Worm (Caenorhabditis elegans) whole organism, late embryonic: ENCODE data around the gene ctr-9.

Experiments
- C38D4.7 ChIP-seq: fragments of 200-800 bp; sonication (Bioruptor generic); optimal IDR thresholded peaks from 2 replicates; lab custom pipeline; 2018; ENCODE audit warnings: mild to moderate bottlenecking, missing genetic modification characterization, moderate library complexity, missing compliant biosample characterization
- F13H6.1 ChIP-seq: sonication (generic microtip); optimal IDR thresholded peaks from 2 replicates; lab custom pipeline; 2016; ENCODE audit warnings: missing genetic modification characterization, missing compliant biosample characterization
- K02D7.2 ChIP-seq: sonication (generic microtip); optimal IDR thresholded peaks from 2 replicates; lab custom pipeline; 2017; ENCODE audit warnings: mild to moderate bottlenecking, missing genetic modification characterization, missing compliant biosample characterization
- Y22D7AL.16 ChIP-seq: sonication (generic microtip); optimal IDR thresholded peaks from 2 replicates; lab custom pipeline; 2016; ENCODE audit warnings: missing genetic modification characterization, missing compliant biosample characterization
- ahr-1 ChIP-seq: sonication (generic microtip); optimal IDR thresholded peaks from 2 replicates; lab custom pipeline; 2016; ENCODE audit warnings: missing genetic modification characterization, missing compliant biosample characterization
- ceh-14 ChIP-seq: sonication (generic microtip); optimal IDR thresholded peaks from 2 replicates; lab custom pipeline; 2016; ENCODE audit warnings: missing genotype, missing genetic modification characterization, missing compliant biosample characterization
- ceh-18 ChIP-seq: sonication (generic microtip); optimal IDR thresholded peaks from 2 replicates; lab custom pipeline; 2016; ENCODE audit warnings: missing genetic modification characterization, missing compliant biosample characterization
- ceh-19 ChIP-seq: fragments of 200-800 bp; sonication (Bioruptor generic); optimal IDR thresholded peaks from 2 replicates; lab custom pipeline; 2018; ENCODE audit warnings: mild to moderate bottlenecking, missing genetic modification characterization, missing compliant biosample characterization
- ceh-22 ChIP-seq: sonication (generic microtip); optimal IDR thresholded peaks from 2 replicates; lab custom pipeline; 2017; ENCODE audit warnings: missing biosample characterization, missing genetic modification characterization
- ceh-31 ChIP-seq: sonication (generic microtip); optimal IDR thresholded peaks from 2 replicates; lab custom pipeline; 2016; ENCODE audit warnings: missing genetic modification characterization, missing compliant biosample characterization
- ceh-6 ChIP-seq: fragments of 200-800 bp; sonication (Bioruptor generic); optimal IDR thresholded peaks from 2 replicates; lab custom pipeline; 2018; ENCODE audit warnings: mild to moderate bottlenecking, missing genetic modification characterization, missing compliant biosample characterization
- dmd-4 ChIP-seq: sonication (generic microtip); optimal IDR thresholded peaks from 2 replicates; lab custom pipeline; 2016; ENCODE audit warnings: borderline replicate concordance, missing genetic modification characterization, missing compliant biosample characterization
- elt-2 ChIP-seq: sonication (generic microtip); optimal IDR thresholded peaks from 2 replicates; lab custom pipeline; 2016; ENCODE audit warnings: missing genetic modification reagents, missing genetic modification characterization, missing compliant biosample characterization
- ets-4 ChIP-seq: sonication (generic microtip); optimal IDR thresholded peaks from 2 replicates; lab custom pipeline; 2016; ENCODE audit warnings: missing genetic modification characterization, missing compliant biosample characterization
- eyg-1 ChIP-seq: sonication (generic microtip); optimal IDR thresholded peaks from 2 replicates; lab custom pipeline; 2016; ENCODE audit warnings: missing genotype, missing genetic modification characterization, missing compliant biosample characterization
- gmeb-2 ChIP-seq: sonication (generic microtip); optimal IDR thresholded peaks from 2 replicates; lab custom pipeline; 2016; ENCODE audit warnings: missing genetic modification characterization, inconsistent platforms, missing compliant biosample characterization
- hlh-6 ChIP-seq: sonication (generic microtip); optimal IDR thresholded peaks from 2 replicates; lab custom pipeline; 2016; ENCODE audit warnings: missing genotype, missing genetic modification characterization, missing compliant biosample characterization
- hlh-8 ChIP-seq: sonication (generic microtip); optimal IDR thresholded peaks from 2 replicates; lab custom pipeline; 2016; ENCODE audit warnings: missing genotype, missing genetic modification characterization, missing compliant biosample characterization
- lim-6 ChIP-seq: sonication (generic microtip); optimal IDR thresholded peaks from 2 replicates; lab custom pipeline; 2016; ENCODE audit warnings: missing genetic modification characterization, missing compliant biosample characterization
- mec-3 ChIP-seq: sonication (generic microtip); optimal IDR thresholded peaks from 2 replicates; lab custom pipeline; 2016; ENCODE audit warnings: borderline replicate concordance, missing genetic modification characterization, missing compliant biosample characterization
- nfya-1 ChIP-seq: sonication (generic microtip); optimal IDR thresholded peaks from 2 replicates; lab custom pipeline; 2017; ENCODE audit warnings: missing genetic modification characterization, mild to moderate bottlenecking, missing compliant biosample characterization, antibody characterized with exemption, moderate library complexity
- nhr-11 ChIP-seq: fragments of 150-350 bp; optimal IDR thresholded peaks from 2 replicates; lab custom pipeline; 2014; ENCODE audit warnings: missing biosample characterization, missing genetic modification characterization
- pag-3 ChIP-seq: sonication (generic microtip); optimal IDR thresholded peaks from 2 replicates; lab custom pipeline; 2016; ENCODE audit warnings: missing compliant biosample characterization, missing genetic modification characterization, borderline replicate concordance
- pat-9 ChIP-seq: fragments of 200-800 bp; sonication (Bioruptor generic); optimal IDR thresholded peaks from 2 replicates; lab custom pipeline; 2018; ENCODE audit warnings: mild to moderate bottlenecking, missing genetic modification characterization, moderate library complexity, missing compliant biosample characterization
- pha-2 ChIP-seq: sonication (generic microtip); optimal IDR thresholded peaks from 2 replicates; lab custom pipeline; 2017; ENCODE audit warnings: mild to moderate bottlenecking, missing genetic modification characterization, missing compliant biosample characterization
- pha-4 ChIP-seq: fragments of 150-350 bp; optimal IDR thresholded peaks from 2 replicates; lab custom pipeline; 2018; ENCODE audit warnings: missing biosample characterization, missing genetic modification reagents, missing genetic modification characterization
- ref-2 ChIP-seq: sonication (generic microtip); optimal IDR thresholded peaks from 2 replicates; lab custom pipeline; 2016; ENCODE audit warnings: missing genetic modification characterization, missing compliant biosample characterization
- rnt-1 ChIP-seq: sonication (generic microtip); optimal IDR thresholded peaks from 2 replicates; lab custom pipeline; 2016; ENCODE audit warnings: missing genetic modification characterization, missing compliant biosample characterization
- sdc-2 ChIP-seq: sonication (generic microtip); optimal IDR thresholded peaks from 2 replicates; lab custom pipeline; 2016; ENCODE audit warnings: missing genotype, missing genetic modification characterization, missing compliant biosample characterization
- sox-2 ChIP-seq: fragments of 200-800 bp; sonication (Bioruptor generic); IDR thresholded peaks from 2 replicates; pipeline ENCODE4 v1.3.6; 2022; ENCODE audit warnings: missing genetic modification reagents, missing genetic modification characterization, missing compliant biosample characterization
- unc-3 ChIP-seq, 2 experiments: fragments of 200-800 bp in 1 of 2; sonication (Bioruptor generic) in 1 of 2; sonication (generic microtip) in 1 of 2; conservative IDR thresholded peaks in 1 of 2; optimal IDR thresholded peaks in 1 of 2; 2 replicates each; pipeline versions ENCODE4 v1.3.6 to Lab custom; 2016 to 2022; ENCODE audit warnings: missing compliant biosample characterization in 2 of 2, missing genetic modification characterization in 2 of 2, missing genetic modification reagents in 1 of 2
- unc-86 ChIP-seq: sonication (generic microtip); optimal IDR thresholded peaks from 2 replicates; lab custom pipeline; 2016; ENCODE audit warnings: missing genetic modification characterization, missing compliant biosample characterization
- zip-5 ChIP-seq: sonication (generic microtip); optimal IDR thresholded peaks from 2 replicates; lab custom pipeline; 2016; ENCODE audit warnings: missing genetic modification characterization, missing compliant biosample characterization
- ztf-16 ChIP-seq: sonication (generic microtip); optimal IDR thresholded peaks from 2 replicates; lab custom pipeline; 2017; ENCODE audit warnings: missing genetic modification characterization, missing compliant biosample characterization

ctr-9 gene

ce11 chrIII:9465865-9466264 lies 25.3 kb upstream of the ctr-9 start, which contains the start of gene B0464.6:
Gene B0464.6 (minus strand): TSS chrIII:9465965.
- TF ChIP-seq sdc-2 (tag; lab: Kevin White, UChicago) = no peak

ce11 chrIII:9467095-9467494 lies 24.1 kb upstream of the ctr-9 start, which contains the start of gene baf-1:
Gene baf-1 (plus strand): TSS chrIII:9467464.
- no peak for TF ChIP-seq sox-2 (GFP tag; lab: Robert Waterston, UW)
- no peak for TF ChIP-seq unc-86 (tag; lab: Kevin White, UChicago)
- TF ChIP-seq elt-2 (tag; lab: Kevin White, UChicago) = peak; percentile 40
- peak; percentile 52 for TF ChIP-seq ceh-31 (tag; lab: Kevin White, UChicago)

ce11 chrIII:9467857-9468256 lies 23.3 kb upstream of the ctr-9 start, which contains the start of gene tag-342:
Gene tag-342 (plus strand): TSS chrIII:9468157.
- no peak for TF ChIP-seq ahr-1 (tag; lab: Kevin White, UChicago)
- TF ChIP-seq, all 69 proteins: peak for 0

ce11 chrIII:9471996-9472395 lies 19.2 kb upstream of the ctr-9 start:
- TF ChIP-seq unc-3 (GFP tag; conservative IDR thresholded peaks at IDR 0.05; lab: Robert Waterston, UW) (no peak), unc-3 (tag; optimal IDR thresholded peaks at IDR 0.05; lab: Kevin White, UChicago) (no peak), lim-6 (tag; lab: Kevin White, UChicago) (no peak), unc-86 (tag; lab: Kevin White, UChicago) (no peak), ceh-6 (GFP tag; lab: Kevin White, UChicago) (no peak), mec-3 (tag; lab: Kevin White, UChicago) (no peak), ref-2 (no peak), sox-2 (GFP tag; lab: Robert Waterston, UW) (no peak), nhr-11 (tag; lab: Kevin White, UChicago) (no peak), eyg-1 (tag; lab: Kevin White, UChicago) (no peak), hlh-8 (no peak), pat-9 (no peak), rnt-1 (tag; lab: Kevin White, UChicago) (no peak), pha-2 (tag; lab: Kevin White, UChicago) (no peak), ets-4 (tag; lab: Kevin White, UChicago) (no peak), pha-4 (tag; lab: Kevin White, UChicago) (no peak)

- TF ChIP-seq ahr-1 (tag; lab: Kevin White, UChicago) = no peak
- TF ChIP-seq nhr-11 (tag; lab: Kevin White, UChicago) = no peak
- no peak for TF ChIP-seq gmeb-2 (tag; lab: Kevin White, UChicago)
- TF ChIP-seq Y22D7AL.16 (tag; lab: Kevin White, UChicago) = no peak
- no peak for TF ChIP-seq hlh-6 (tag; lab: Kevin White, UChicago)
- no peak for TF ChIP-seq pag-3
- TF ChIP-seq C38D4.7 (GFP tag; lab: Kevin White, UChicago) = no peak
- no peak for TF ChIP-seq nfya-1 (tag; lab: Kevin White, UChicago)
- TF ChIP-seq ceh-19 (GFP tag; lab: Kevin White, UChicago) = no peak
- TF ChIP-seq ceh-18 (tag; lab: Kevin White, UChicago) = no peak
- TF ChIP-seq dmd-4 (tag; lab: Kevin White, UChicago) = no peak
- no peak for TF ChIP-seq ref-2
- no peak for TF ChIP-seq ceh-22
- no peak for TF ChIP-seq lim-6 (tag; lab: Kevin White, UChicago)
- TF ChIP-seq zip-5 (tag; lab: Kevin White, UChicago) = no peak
- TF ChIP-seq ceh-14 (tag; lab: Kevin White, UChicago) = no peak
- no peak for TF ChIP-seq K02D7.2 (tag; lab: Kevin White, UChicago)
- no peak for TF ChIP-seq ztf-16 (tag; lab: Kevin White, UChicago)
- TF ChIP-seq F13H6.1 (tag; lab: Kevin White, UChicago) = no peak
These were observed 18.7 kb upstream of the ctr-9 start for ce11 chrIII:9472464-9472863.
